Fruit fly (Drosophila melanogaster): ENCODE measurements around the gene CG5984.

- TF ChIP-seq fru (optimal IDR thresholded peaks at IDR 0.05) (no peak), HHEX (GFP tag; optimal IDR thresholded peaks at IDR 0.05) (no peak), CG9609 (GFP tag; optimal IDR thresholded peaks at IDR 0.05) (no peak), cad (GFP tag; optimal IDR thresholded peaks at IDR 0.05) (no peak), sens (GFP tag) (peak; percentile 57), CG4404 (GFP tag; IDR thresholded peaks at IDR 0.05) (no peak), psq (GFP tag; optimal IDR thresholded peaks at IDR 0.05) (no peak), row (GFP tag; IDR thresholded peaks at IDR 0.05) (no peak), Rfx (GFP tag; IDR thresholded peaks at IDR 0.05) (no peak), H2.0 (GFP tag; IDR thresholded peaks at IDR 0.05) (no peak)
Observed at dm6 chr3R:27218288-27218687, 29.5 kb downstream of the CG5984 start.
